Fruit fly (Drosophila melanogaster) whole organism, prepupa: ENCODE measurements around the gene PGRP-LF.
A peak's percentile ranks its signal among the peaks of the same experiment; 100 is the strongest.

Source experiments
- Blimp-1 ChIP-seq: fragments of 200-800 bp; sonication (Bioruptor generic); optimal IDR thresholded peaks from 3 replicates; lab custom pipeline; 2017; ENCODE audit warnings: missing biosample characterization, missing genetic modification characterization, mild to moderate bottlenecking, moderate library complexity, missing genetic modification reagents
- CG10669 ChIP-seq: fragments of 200-800 bp; sonication (Bioruptor generic); optimal IDR thresholded peaks from 3 replicates; lab custom pipeline; 2018; ENCODE audit warnings: missing biosample characterization, mild to moderate bottlenecking, missing genetic modification characterization, moderate library complexity
- CG11294 ChIP-seq: fragments of 200-800 bp; sonication (Bioruptor generic); IDR thresholded peaks from 2 replicates; pipeline ENCODE4 v1.3.6; 2022; ENCODE audit warnings: missing biosample characterization, missing genetic modification characterization
- CG11762 ChIP-seq: fragments of 200-800 bp; sonication (Bioruptor generic); optimal IDR thresholded peaks from 3 replicates; lab custom pipeline; 2016; ENCODE audit warnings: missing biosample characterization, missing genetic modification characterization; ENCODE audit not compliant: insufficient read depth
- CG11902 ChIP-seq: fragments of 200-800 bp; sonication (Bioruptor generic); optimal IDR thresholded peaks from 3 replicates; lab custom pipeline; 2016; ENCODE audit warnings: missing biosample characterization, missing genetic modification characterization
- CG15336 ChIP-seq: fragments of 200-800 bp; sonication (Bioruptor generic); IDR thresholded peaks from 2 replicates; pipeline ENCODE4 v1.3.6; 2022; ENCODE audit warnings: missing biosample characterization, missing genetic modification characterization
- CG16779 ChIP-seq: fragments of 200-800 bp; sonication (Bioruptor generic); optimal IDR thresholded peaks from 3 replicates; lab custom pipeline; 2017; ENCODE audit warnings: missing biosample characterization, mild to moderate bottlenecking, missing genetic modification characterization
- CG3032 ChIP-seq: fragments of 200-800 bp; optimal IDR thresholded peaks from 2 replicates; lab custom pipeline; 2019; ENCODE audit warnings: missing biosample characterization, mild to moderate bottlenecking, missing genetic modification characterization, moderate library complexity
- CG34406 ChIP-seq: fragments of 200-800 bp; sonication (Bioruptor generic); optimal IDR thresholded peaks from 3 replicates; lab custom pipeline; 2016; ENCODE audit warnings: missing biosample characterization, missing genetic modification characterization
- CG3919 ChIP-seq: fragments of 200-800 bp; sonication (Bioruptor generic); optimal IDR thresholded peaks from 3 replicates; lab custom pipeline; 2016; ENCODE audit warnings: missing biosample characterization, missing genetic modification characterization
- CG4318 ChIP-seq: fragments of 200-800 bp; sonication (Bioruptor generic); optimal IDR thresholded peaks from 3 replicates; lab custom pipeline; 2017; ENCODE audit warnings: missing biosample characterization, mild to moderate bottlenecking, missing genetic modification characterization
- CG6276 ChIP-seq: fragments of 200-800 bp; sonication (Bioruptor generic); optimal IDR thresholded peaks from 2 replicates; lab custom pipeline; 2017; ENCODE audit warnings: missing biosample characterization, mild to moderate bottlenecking, missing genetic modification characterization
- CG6792 ChIP-seq: fragments of 200-800 bp; sonication (Bioruptor generic); optimal IDR thresholded peaks from 3 replicates; lab custom pipeline; 2016; ENCODE audit warnings: missing biosample characterization, missing genetic modification characterization
- CG6854 ChIP-seq: fragments of 200-800 bp; sonication (Bioruptor generic); optimal IDR thresholded peaks from 2 replicates; lab custom pipeline; 2017; ENCODE audit warnings: missing biosample characterization, mild to moderate bottlenecking, missing genetic modification characterization
- CG7368 ChIP-seq: fragments of 200-800 bp; sonication (Bioruptor generic); optimal IDR thresholded peaks from 3 replicates; lab custom pipeline; 2016; ENCODE audit warnings: missing biosample characterization, missing genetic modification characterization
- CG8319 ChIP-seq: fragments of 200-800 bp; sonication (Bioruptor generic); optimal IDR thresholded peaks from 3 replicates; lab custom pipeline; 2016; ENCODE audit warnings: missing biosample characterization, missing genetic modification characterization
- CG8632 ChIP-seq: fragments of 200-800 bp; sonication (Bioruptor generic); optimal IDR thresholded peaks from 3 replicates; lab custom pipeline; 2016; ENCODE audit warnings: missing biosample characterization, missing genetic modification characterization
- CG9139 ChIP-seq: fragments of 200-800 bp; sonication (Bioruptor generic); optimal IDR thresholded peaks from 3 replicates; lab custom pipeline; 2017; ENCODE audit warnings: missing biosample characterization, mild to moderate bottlenecking, missing genetic modification characterization
- Eip75B ChIP-seq: fragments of 200-800 bp; sonication (Bioruptor generic); optimal IDR thresholded peaks from 3 replicates; lab custom pipeline; 2016; ENCODE audit warnings: missing biosample characterization, missing genetic modification characterization
- Eip78C ChIP-seq: fragments of 200-800 bp; sonication (Bioruptor generic); peaks from one replicate; lab custom pipeline; 2016; ENCODE audit warnings: missing biosample characterization, missing genetic modification characterization
- Ets21C ChIP-seq: fragments of 200-800 bp; sonication (Bioruptor generic); optimal IDR thresholded peaks from 3 replicates; lab custom pipeline; 2016; ENCODE audit warnings: missing biosample characterization, missing genetic modification characterization
- Ets96B ChIP-seq: fragments of 200-800 bp; optimal IDR thresholded peaks from 2 replicates; lab custom pipeline; 2019; ENCODE audit warnings: missing biosample characterization, mild to moderate bottlenecking, missing genetic modification characterization, moderate library complexity
- Gug ChIP-seq: fragments of 200-800 bp; sonication (Bioruptor generic); IDR thresholded peaks from 2 replicates; pipeline ENCODE4 v1.3.6; 2022; ENCODE audit warnings: missing biosample characterization, missing genetic modification characterization
- Hr38 ChIP-seq: sonication (Bioruptor generic); optimal IDR thresholded peaks from 2 replicates; lab custom pipeline; 2016; ENCODE audit warnings: missing biosample characterization, missing genetic modification characterization
- Hr39 ChIP-seq: fragments of 200-800 bp; sonication (Bioruptor generic); optimal IDR thresholded peaks from 2 replicates; lab custom pipeline; 2016; ENCODE audit warnings: missing biosample characterization, missing genetic modification characterization
- Hr4 ChIP-seq: fragments of 200-800 bp; sonication (Bioruptor generic); optimal IDR thresholded peaks from 3 replicates; lab custom pipeline; 2016; ENCODE audit warnings: missing biosample characterization, missing genetic modification characterization
- Lpt ChIP-seq: fragments of 200-800 bp; sonication (Bioruptor generic); optimal IDR thresholded peaks from 3 replicates; lab custom pipeline; 2016; ENCODE audit warnings: missing biosample characterization, missing genetic modification characterization
- Smox ChIP-seq: fragments of 200-800 bp; sonication (Bioruptor generic); optimal IDR thresholded peaks from 3 replicates; lab custom pipeline; 2016; ENCODE audit warnings: missing biosample characterization, missing genetic modification characterization
- Sox102F ChIP-seq: fragments of 200-800 bp; sonication (Bioruptor generic); optimal IDR thresholded peaks from 2 replicates; lab custom pipeline; 2016; ENCODE audit warnings: missing biosample characterization, mild to moderate bottlenecking, missing genetic modification characterization
- Sox14 ChIP-seq: fragments of 200-800 bp; sonication (Bioruptor generic); optimal IDR thresholded peaks from 3 replicates; lab custom pipeline; 2016; ENCODE audit warnings: missing biosample characterization, missing genetic modification characterization
- achi ChIP-seq: fragments of 200-800 bp; sonication (Bioruptor generic); optimal IDR thresholded peaks from 3 replicates; lab custom pipeline; 2016; ENCODE audit warnings: missing biosample characterization, missing genetic modification characterization
- cyc ChIP-seq: fragments of 200-800 bp; sonication (Bioruptor generic); optimal IDR thresholded peaks from 3 replicates; lab custom pipeline; 2016; ENCODE audit warnings: missing biosample characterization, missing genetic modification characterization
- dac ChIP-seq: fragments of 200-800 bp; sonication (Bioruptor generic); optimal IDR thresholded peaks from 2 replicates; lab custom pipeline; 2017; ENCODE audit warnings: missing biosample characterization, mild to moderate bottlenecking, missing genetic modification characterization
- dsx ChIP-seq: fragments of 200-800 bp; optimal IDR thresholded peaks from 3 replicates; lab custom pipeline; 2019; ENCODE audit warnings: missing biosample characterization, mild to moderate bottlenecking, missing genetic modification characterization, moderate library complexity; ENCODE audit not compliant: poor library complexity, severe bottlenecking
- eg ChIP-seq: fragments of 200-800 bp; sonication (Bioruptor generic); IDR thresholded peaks from 3 replicates; pipeline ENCODE4 v1.3.6; 2022; ENCODE audit warnings: missing biosample characterization, missing genetic modification characterization
- esn ChIP-seq: fragments of 200-800 bp; sonication (Bioruptor generic); optimal IDR thresholded peaks from 2 replicates; lab custom pipeline; 2016; ENCODE audit warnings: missing biosample characterization, mild to moderate bottlenecking, missing genetic modification characterization, moderate library complexity
- fd59A ChIP-seq: fragments of 200-800 bp; sonication (Bioruptor generic); optimal IDR thresholded peaks from 2 replicates; lab custom pipeline; 2017; ENCODE audit warnings: missing biosample characterization, mild to moderate bottlenecking, missing genetic modification characterization, missing genetic modification reagents
- fd85E ChIP-seq: fragments of 200-800 bp; sonication (Bioruptor generic); optimal IDR thresholded peaks from 3 replicates; lab custom pipeline; 2016; ENCODE audit warnings: missing biosample characterization, missing genetic modification characterization
- fkh ChIP-seq: fragments of 200-800 bp; sonication (Bioruptor generic); optimal IDR thresholded peaks from 3 replicates; lab custom pipeline; 2017; ENCODE audit warnings: missing biosample characterization, mild to moderate bottlenecking, missing genetic modification characterization, moderate library complexity
- net ChIP-seq: fragments of 200-800 bp; sonication (Bioruptor generic); optimal IDR thresholded peaks from 3 replicates; lab custom pipeline; 2016; ENCODE audit warnings: missing biosample characterization, missing genetic modification characterization
- salr ChIP-seq, 2 experiments: fragments of 200-800 bp; sonication (Bioruptor generic); optimal IDR thresholded peaks; 3 replicates each; lab custom pipeline; 2016 to 2018; ENCODE audit warnings: missing biosample characterization in 2 of 2, missing genetic modification characterization in 2 of 2, mild to moderate bottlenecking in 1 of 2
- spab ChIP-seq: fragments of 200-800 bp; sonication (Bioruptor generic); optimal IDR thresholded peaks from 2 replicates; lab custom pipeline; 2017; ENCODE audit warnings: missing biosample characterization, mild to moderate bottlenecking, missing genetic modification characterization, missing genetic modification reagents
- ss ChIP-seq, 2 experiments: fragments of 200-800 bp; sonication (Bioruptor generic); optimal IDR thresholded peaks; 2 replicates in 1 of 2; 3 replicates in 1 of 2; lab custom pipeline; 2017 to 2018; ENCODE audit warnings: mild to moderate bottlenecking in 2 of 2, missing biosample characterization in 2 of 2, missing genetic modification characterization in 2 of 2, moderate library complexity in 1 of 2
- svp ChIP-seq: fragments of 200-800 bp; sonication (Bioruptor generic); peaks from one replicate; lab custom pipeline; 2016; ENCODE audit warnings: missing biosample characterization, missing genetic modification characterization
- topi ChIP-seq: fragments of 200-800 bp; sonication (Bioruptor generic); optimal IDR thresholded peaks from 3 replicates; lab custom pipeline; 2016; ENCODE audit warnings: missing biosample characterization, missing genetic modification characterization

PGRP-LF gene

dm6 chr3L:9381602-9382001 lies 32.2 kb downstream of the PGRP-LF start, which contains the start of gene Hsp23 (continued):
- no peak for TF ChIP-seq fd59A
- TF ChIP-seq Blimp-1 (GFP tag; lab: Kevin White, UChicago) = peak; percentile 92
- peak; percentile 65 for TF ChIP-seq Eip75B
- peak; percentile 30 for TF ChIP-seq topi (GFP tag; lab: Kevin White, UChicago)
- no peak for TF ChIP-seq CG6792 (GFP tag; lab: Kevin White, UChicago)
- peak; percentile 66 for TF ChIP-seq CG9139
- TF ChIP-seq CG11902 (GFP tag; lab: Kevin White, UChicago) = no peak
- peak; percentile 64 to 71 for TF ChIP-seq ss (GFP tag; optimal IDR thresholded peaks at IDR 0.05; lab: Kevin White, UChicago)
- TF ChIP-seq CG15336 = peak; percentile 41; the same call in 1 of the 2 replicates
- no peak for TF ChIP-seq CG11294 (GFP tag; lab: Robert Waterston, UW)
- TF ChIP-seq Sox102F (GFP tag; lab: Kevin White, UChicago) = peak; percentile 43
- TF ChIP-seq CG7368 (GFP tag; lab: Kevin White, UChicago) = peak; percentile 18
- peak; percentile 39 for TF ChIP-seq Lpt (GFP tag; lab: Kevin White, UChicago)
- peak; percentile 37; the same call in 1 of the 3 replicates for TF ChIP-seq eg (GFP tag; lab: Robert Waterston, UW)
- TF ChIP-seq CG11762 (GFP tag; lab: Kevin White, UChicago) = no peak
- no peak for TF ChIP-seq CG16779
- no peak for TF ChIP-seq fkh (GFP tag; lab: Kevin White, UChicago)
- TF ChIP-seq salr (GFP tag; optimal IDR thresholded peaks at IDR 0.05; lab: Kevin White, UChicago) = no peak
- peak; percentile 52 for TF ChIP-seq CG6854 (GFP tag; lab: Kevin White, UChicago)
- peak; percentile 53 for TF ChIP-seq Sox14 (GFP tag; lab: Kevin White, UChicago)
- peak; percentile 91 for TF ChIP-seq svp (GFP tag; lab: Kevin White, UChicago)
- peak; percentile 24 for TF ChIP-seq CG3032 (tag; lab: Kevin White, UChicago)
- peak; percentile 48 for TF ChIP-seq esn (GFP tag; lab: Kevin White, UChicago)
- peak; percentile 8 for TF ChIP-seq Smox
- TF ChIP-seq Gug (GFP tag; lab: Robert Waterston, UW) = no peak
- no peak for TF ChIP-seq CG8319 (GFP tag; lab: Kevin White, UChicago)
- TF ChIP-seq CG4318 (GFP tag; lab: Kevin White, UChicago) = no peak
- TF ChIP-seq achi = no peak
- TF ChIP-seq Eip78C (GFP tag; lab: Kevin White, UChicago) = peak; percentile 67
- no peak for TF ChIP-seq fd85E
- no peak for TF ChIP-seq CG34406 (GFP tag; lab: Kevin White, UChicago)
- no peak for TF ChIP-seq Hr38 (GFP tag; lab: Kevin White, UChicago)
- TF ChIP-seq dac = no peak
- TF ChIP-seq Hr39 (GFP tag; lab: Kevin White, UChicago) = no peak
- peak; percentile 35 for TF ChIP-seq net (GFP tag; lab: Kevin White, UChicago)
- no peak for TF ChIP-seq Ets21C (GFP tag; lab: Kevin White, UChicago)

- TF ChIP-seq dsx (GFP tag; lab: Kevin White, UChicago) (peak; percentile 99), CG10669 (GFP tag; lab: Kevin White, UChicago) (peak; percentile 100), Sox14 (GFP tag; lab: Kevin White, UChicago) (peak; percentile 100), spab (GFP tag; lab: Kevin White, UChicago) (peak; percentile 100), esn (GFP tag; lab: Kevin White, UChicago) (peak; percentile 100), Hr39 (GFP tag; lab: Kevin White, UChicago) (peak; percentile 99), CG11902 (GFP tag; lab: Kevin White, UChicago) (peak; percentile 100), Lpt (GFP tag; lab: Kevin White, UChicago) (peak; percentile 100), topi (GFP tag; lab: Kevin White, UChicago) (peak; percentile 100), CG15336 (peak; percentile 100), cyc (GFP tag; lab: Kevin White, UChicago) (peak; percentile 100), eg (GFP tag; lab: Robert Waterston, UW) (peak; percentile 100), fd85E (peak; percentile 99), dac (peak; percentile 100), CG8319 (GFP tag; lab: Kevin White, UChicago) (peak; percentile 100), Ets21C (GFP tag; lab: Kevin White, UChicago) (peak; percentile 99), Eip75B (peak; percentile 100), CG3919 (GFP tag; lab: Kevin White, UChicago) (peak; percentile 100), fkh (GFP tag; lab: Kevin White, UChicago) (peak; percentile 98), fd59A (peak; percentile 99), CG6276 (GFP tag; lab: Kevin White, UChicago) (peak; percentile 100), Blimp-1 (GFP tag; lab: Kevin White, UChicago) (peak; percentile 98), svp (GFP tag; lab: Kevin White, UChicago) (peak; percentile 100), Hr4 (peak; percentile 100), CG9139 (peak; percentile 99), achi (peak; percentile 99), Eip78C (GFP tag; lab: Kevin White, UChicago) (peak; percentile 100), Ets96B (tag; lab: Kevin White, UChicago) (peak; percentile 100), net (GFP tag; lab: Kevin White, UChicago) (peak; percentile 100), CG8632 (GFP tag; lab: Kevin White, UChicago) (peak; percentile 100), CG16779 (peak; percentile 99)
Observed at dm6 chr3L:9383345-9384075, 34.1 kb downstream of the PGRP-LF start, which contains the start of gene Hsp27. TSS of gene Hsp27 (plus strand) at chr3L:9384063.
